Worm (Caenorhabditis elegans) whole organism, L4 larva: ENCODE data around the gene Y54E2A.5.

ENCODE experiments used
- ceh-44 ChIP-seq: fragments of 200-800 bp; sonication (Bioruptor generic); IDR thresholded peaks from 2 replicates; pipeline ENCODE4 v1.3.6; 2022; ENCODE audit warnings: missing genetic modification reagents, missing genetic modification characterization, missing compliant biosample characterization
- dpl-1 ChIP-seq: fragments of 150-350 bp; optimal IDR thresholded peaks from 2 replicates; lab custom pipeline; 2014; ENCODE audit warnings: missing biosample characterization, missing genetic modification reagents, missing genetic modification characterization
- mdl-1 ChIP-seq, 2 experiments: fragments of 150-350 bp in 1 of 2; sonication (generic microtip) in 1 of 2; optimal IDR thresholded peaks; 2 replicates each; lab custom pipeline; 2014 to 2017; ENCODE audit warnings: missing biosample characterization in 2 of 2, missing genetic modification characterization in 2 of 2
- nhr-11 ChIP-seq: fragments of 150-350 bp; optimal IDR thresholded peaks from 2 replicates; lab custom pipeline; 2014; ENCODE audit warnings: missing biosample characterization, missing genetic modification characterization
- nhr-237 ChIP-seq: sonication (generic microtip); optimal IDR thresholded peaks from 2 replicates; lab custom pipeline; 2017; ENCODE audit warnings: missing biosample characterization, missing genetic modification characterization

ce11 chrII:14771096-14771495, 13.5 kb upstream of the Y54E2A.5 start:
- no peak for TF ChIP-seq dpl-1 (GFP tag; lab: Kevin White, UChicago)
- TF ChIP-seq nhr-11 (tag; lab: Kevin White, UChicago) = no peak
- TF ChIP-seq nhr-237 = no peak
- TF ChIP-seq ceh-44 = no peak
- no peak for TF ChIP-seq mdl-1 (tag; optimal IDR thresholded peaks at IDR 0.05; lab: Kevin White, UChicago)
